Worm (Caenorhabditis elegans) whole organism, mixed stage, embryonic: ENCODE data around the gene C06E7.4.
A peak's percentile ranks its signal among the peaks of the same experiment; 100 is the strongest.

ENCODE experiments used
- M03D4.4 ChIP-seq: sonication (generic microtip); optimal IDR thresholded peaks from 2 replicates; lab custom pipeline; 2017; ENCODE audit warnings: mild to moderate bottlenecking, missing genetic modification characterization, missing compliant biosample characterization
- bed-3 ChIP-seq: fragments of 200-800 bp; sonication (Bioruptor generic); optimal IDR thresholded peaks from 3 replicates; lab custom pipeline; 2018; ENCODE audit warnings: mild to moderate bottlenecking, missing genetic modification characterization, moderate library complexity, missing compliant biosample characterization
- blmp-1 ChIP-seq: fragments of 150-350 bp; optimal IDR thresholded peaks from 2 replicates; lab custom pipeline; 2014; ENCODE audit warnings: missing biosample characterization, missing genetic modification characterization
- ceh-39 ChIP-seq: fragments of 150-350 bp; optimal IDR thresholded peaks from 2 replicates; lab custom pipeline; 2014; ENCODE audit warnings: missing biosample characterization, missing genetic modification characterization
- ceh-43 ChIP-seq: fragments of 200-800 bp; sonication (Bioruptor generic); optimal IDR thresholded peaks from 2 replicates; lab custom pipeline; 2018; ENCODE audit warnings: mild to moderate bottlenecking, missing genetic modification characterization, moderate library complexity, missing compliant biosample characterization
- ceh-83 ChIP-seq: fragments of 200-800 bp; sonication (Bioruptor generic); optimal IDR thresholded peaks from 2 replicates; lab custom pipeline; 2018; ENCODE audit warnings: mild to moderate bottlenecking, missing genetic modification characterization, missing compliant biosample characterization
- ces-1 ChIP-seq: fragments of 150-350 bp; optimal IDR thresholded peaks from 2 replicates; lab custom pipeline; 2014; ENCODE audit warnings: missing biosample characterization, missing genetic modification reagents, missing genetic modification characterization
- cnd-1 ChIP-seq: fragments of 200-800 bp; sonication (Bioruptor generic); optimal IDR thresholded peaks from 2 replicates; lab custom pipeline; 2018; ENCODE audit warnings: mild to moderate bottlenecking, missing genetic modification characterization, missing compliant biosample characterization
- drap-1 ChIP-seq: fragments of 200-800 bp; sonication (Bioruptor generic); optimal IDR thresholded peaks from 3 replicates; lab custom pipeline; 2018; ENCODE audit warnings: mild to moderate bottlenecking, missing genetic modification characterization, missing compliant biosample characterization
- elt-1 ChIP-seq: sonication (generic microtip); optimal IDR thresholded peaks from 2 replicates; lab custom pipeline; 2017; ENCODE audit warnings: missing genetic modification characterization, mild to moderate bottlenecking, missing compliant biosample characterization, antibody characterized with exemption, moderate library complexity, borderline replicate concordance; ENCODE audit not compliant: insufficient read depth
- elt-3 ChIP-seq: fragments of 150-350 bp; optimal IDR thresholded peaks from 2 replicates; lab custom pipeline; 2014; ENCODE audit warnings: missing biosample characterization, missing genetic modification characterization
- flh-1 ChIP-seq: fragments of 200-800 bp; sonication (Bioruptor generic); optimal IDR thresholded peaks from 2 replicates; lab custom pipeline; 2018; ENCODE audit warnings: mild to moderate bottlenecking, missing genetic modification characterization, moderate library complexity, missing compliant biosample characterization
- ham-2 ChIP-seq: fragments of 200-800 bp; sonication (Bioruptor generic); optimal IDR thresholded peaks from 2 replicates; lab custom pipeline; 2018; ENCODE audit warnings: mild to moderate bottlenecking, missing genetic modification characterization, missing compliant biosample characterization
- hlh-1 ChIP-seq: fragments of 150-350 bp; optimal IDR thresholded peaks from 2 replicates; lab custom pipeline; 2014; ENCODE audit warnings: missing biosample characterization, missing genetic modification reagents, missing genetic modification characterization
- lin-13 ChIP-seq: fragments of 150-350 bp; optimal IDR thresholded peaks from 2 replicates; lab custom pipeline; 2014; ENCODE audit warnings: missing biosample characterization, missing genetic modification characterization
- lin-32 ChIP-seq: fragments of 200-800 bp; sonication (Bioruptor generic); optimal IDR thresholded peaks from 2 replicates; lab custom pipeline; 2018; ENCODE audit warnings: mild to moderate bottlenecking, missing genetic modification characterization, missing compliant biosample characterization
- lsy-2 ChIP-seq: fragments of 150-350 bp; optimal IDR thresholded peaks from 2 replicates; lab custom pipeline; 2014; ENCODE audit warnings: missing biosample characterization, missing genetic modification characterization
- mab-5 ChIP-seq: fragments of 150-350 bp; optimal IDR thresholded peaks from 2 replicates; lab custom pipeline; 2014; ENCODE audit warnings: missing biosample characterization, missing genetic modification characterization
- mep-1 ChIP-seq: fragments of 150-350 bp; optimal IDR thresholded peaks from 2 replicates; lab custom pipeline; 2017; ENCODE audit warnings: missing biosample characterization, missing genetic modification reagents, missing genetic modification characterization, inconsistent platforms
- nhr-12 ChIP-seq: fragments of 150-350 bp; optimal IDR thresholded peaks from 2 replicates; lab custom pipeline; 2014; ENCODE audit warnings: missing biosample characterization, missing genetic modification characterization
- nhr-2 ChIP-seq: fragments of 150-350 bp; optimal IDR thresholded peaks from 2 replicates; lab custom pipeline; 2014; ENCODE audit warnings: missing biosample characterization, missing genetic modification characterization
- nhr-237 ChIP-seq: fragments of 150-350 bp; optimal IDR thresholded peaks from 2 replicates; lab custom pipeline; 2014; ENCODE audit warnings: missing biosample characterization, missing genetic modification characterization
- nhr-28 ChIP-seq: fragments of 150-350 bp; optimal IDR thresholded peaks from 2 replicates; lab custom pipeline; 2014; ENCODE audit warnings: missing biosample characterization, missing genetic modification characterization
- nhr-76 ChIP-seq: sonication (generic microtip); optimal IDR thresholded peaks from 2 replicates; lab custom pipeline; 2017; ENCODE audit warnings: missing biosample characterization, missing genetic modification characterization
- pha-4 ChIP-seq: fragments of 150-350 bp; optimal IDR thresholded peaks from 2 replicates; lab custom pipeline; 2018; ENCODE audit warnings: missing biosample characterization, missing genetic modification reagents, missing genetic modification characterization
- sem-2 ChIP-seq: fragments of 200-800 bp; sonication (Bioruptor generic); optimal IDR thresholded peaks from 2 replicates; lab custom pipeline; 2018; ENCODE audit warnings: mild to moderate bottlenecking, missing genetic modification characterization, missing compliant biosample characterization
- snpc-4 ChIP-seq: fragments of 150-350 bp; optimal IDR thresholded peaks from 2 replicates; lab custom pipeline; 2014; ENCODE audit warnings: missing biosample characterization, missing genetic modification characterization
- sptf-1 ChIP-seq: sonication (generic microtip); optimal IDR thresholded peaks from 2 replicates; lab custom pipeline; 2017; ENCODE audit warnings: mild to moderate bottlenecking, missing genetic modification characterization, moderate library complexity, missing compliant biosample characterization
- tbx-8 ChIP-seq: fragments of 200-800 bp; sonication (Bioruptor generic); optimal IDR thresholded peaks from 2 replicates; lab custom pipeline; 2018; ENCODE audit warnings: mild to moderate bottlenecking, missing genetic modification characterization, moderate library complexity, missing compliant biosample characterization
- unc-120 ChIP-seq: sonication (generic microtip); optimal IDR thresholded peaks from 2 replicates; lab custom pipeline; 2017; ENCODE audit warnings: missing genetic modification characterization, missing compliant biosample characterization; ENCODE audit not compliant: poor library complexity, severe bottlenecking
- unc-39 ChIP-seq: fragments of 150-350 bp; optimal IDR thresholded peaks from 2 replicates; lab custom pipeline; 2014; ENCODE audit warnings: missing biosample characterization, missing genetic modification characterization
- unc-62 ChIP-seq: fragments of 150-350 bp; optimal IDR thresholded peaks from 2 replicates; lab custom pipeline; 2014; ENCODE audit warnings: missing biosample characterization, missing genetic modification reagents, missing genetic modification characterization
- zip-8 ChIP-seq: fragments of 150-350 bp; optimal IDR thresholded peaks from 2 replicates; lab custom pipeline; 2014; ENCODE audit warnings: missing biosample characterization, missing genetic modification characterization
- ztf-11 ChIP-seq: fragments of 150-350 bp; optimal IDR thresholded peaks from 2 replicates; lab custom pipeline; 2014; ENCODE audit warnings: missing biosample characterization, missing genetic modification characterization

Gene C06E7.4

ce11 chrIV:5873825-5874224, 14.0 kb upstream of the C06E7.4 start, which contains the start of gene srv-19:
TSS of gene srv-19 (minus strand) at chrIV:5873925.
- no peak for TF ChIP-seq drap-1 (GFP tag; lab: Kevin White, UChicago)
- no peak for TF ChIP-seq ces-1
- no peak for TF ChIP-seq bed-3
- no peak for TF ChIP-seq nhr-12
- TF ChIP-seq zip-8 (tag; lab: Kevin White, UChicago): no peak
- no peak for TF ChIP-seq unc-39 (tag; lab: Kevin White, UChicago)
- TF ChIP-seq snpc-4 (tag; lab: Kevin White, UChicago): no peak
- no peak for TF ChIP-seq lsy-2 (tag; lab: Kevin White, UChicago)

- TF ChIP-seq cnd-1 (tag; lab: Kevin White, UChicago): no peak
- no peak for TF ChIP-seq zip-8 (tag; lab: Kevin White, UChicago)
- no peak for TF ChIP-seq nhr-76 (tag; lab: Kevin White, UChicago)
- TF ChIP-seq ceh-39: no peak
- no peak for TF ChIP-seq flh-1
- TF ChIP-seq ceh-83: no peak
- no peak for TF ChIP-seq lin-13
- TF ChIP-seq ztf-11 (tag; lab: Kevin White, UChicago): no peak
- TF ChIP-seq elt-1 (tag; lab: Kevin White, UChicago): no peak
- no peak for TF ChIP-seq drap-1 (GFP tag; lab: Kevin White, UChicago)
- TF ChIP-seq blmp-1: no peak
These were observed 10.3 kb upstream of the C06E7.4 start, which contains the start of gene srv-17 for ce11 chrIV:5870072-5870471. TSS of gene srv-17 (minus strand) at chrIV:5870172.

- no peak for TF ChIP-seq ham-2 (GFP tag; lab: Kevin White, UChicago)
- TF ChIP-seq sptf-1: no peak
- TF ChIP-seq lsy-2 (tag; lab: Kevin White, UChicago): no peak
- no peak for TF ChIP-seq zip-8 (tag; lab: Kevin White, UChicago)
- no peak for TF ChIP-seq lin-32
- TF ChIP-seq unc-62 (GFP tag; lab: Kevin White, UChicago): no peak
- no peak for TF ChIP-seq nhr-12
These were observed 9.6 kb upstream of the C06E7.4 start for ce11 chrIV:5869354-5869753.

- no peak for TF ChIP-seq bed-3
- TF ChIP-seq sptf-1: no peak
- TF ChIP-seq blmp-1: no peak
- no peak for TF ChIP-seq zip-8 (tag; lab: Kevin White, UChicago)
- TF ChIP-seq nhr-237 (tag; lab: Kevin White, UChicago): no peak
- TF ChIP-seq elt-1 (tag; lab: Kevin White, UChicago): no peak
- TF ChIP-seq nhr-28: no peak
- no peak for TF ChIP-seq ztf-11 (tag; lab: Kevin White, UChicago)
- no peak for TF ChIP-seq mep-1
- no peak for TF ChIP-seq sem-2 (GFP tag; lab: Kevin White, UChicago)
These were observed 7.4 kb upstream of the C06E7.4 start, which contains the start of gene C06E7.88 for ce11 chrIV:5867189-5867588. TSS of gene C06E7.88 (minus strand) at chrIV:5867289.

- no peak for TF ChIP-seq snpc-4 (tag; lab: Kevin White, UChicago)
- TF ChIP-seq zip-8 (tag; lab: Kevin White, UChicago): no peak
- TF ChIP-seq ham-2 (GFP tag; lab: Kevin White, UChicago): no peak
- TF ChIP-seq lsy-2 (tag; lab: Kevin White, UChicago): no peak
- no peak for TF ChIP-seq nhr-2 (tag; lab: Kevin White, UChicago)
- TF ChIP-seq nhr-76 (tag; lab: Kevin White, UChicago): no peak
- TF ChIP-seq tbx-8 (GFP tag; lab: Kevin White, UChicago): no peak
- no peak for TF ChIP-seq hlh-1
- no peak for TF ChIP-seq ceh-83
- TF ChIP-seq pha-4 (tag; lab: Kevin White, UChicago): no peak
These were observed 6.0 kb upstream of the C06E7.4 start, which contains the start of gene spe-27 for ce11 chrIV:5865818-5866217. TSS of gene spe-27 (minus strand) at chrIV:5865918.

- TF ChIP-seq unc-62 (GFP tag; lab: Kevin White, UChicago): no peak
- TF ChIP-seq zip-8 (tag; lab: Kevin White, UChicago): no peak
- peak; percentile 52 for TF ChIP-seq ztf-11 (tag; lab: Kevin White, UChicago)
- TF ChIP-seq nhr-2 (tag; lab: Kevin White, UChicago): no peak
- no peak for TF ChIP-seq ces-1
- peak; percentile 69 for TF ChIP-seq lin-32
- peak; percentile 73 for TF ChIP-seq ham-2 (GFP tag; lab: Kevin White, UChicago)
- no peak for TF ChIP-seq ceh-83
- TF ChIP-seq lsy-2 (tag; lab: Kevin White, UChicago): no peak
- TF ChIP-seq bed-3: no peak
- TF ChIP-seq unc-39 (tag; lab: Kevin White, UChicago): no peak
- TF ChIP-seq nhr-237 (tag; lab: Kevin White, UChicago): no peak
- TF ChIP-seq ceh-43 (GFP tag; lab: Kevin White, UChicago): no peak
- TF ChIP-seq ceh-39: no peak
- no peak for TF ChIP-seq hlh-1
- no peak for TF ChIP-seq unc-120 (tag; lab: Kevin White, UChicago)
- no peak for TF ChIP-seq snpc-4 (tag; lab: Kevin White, UChicago)
- TF ChIP-seq elt-1 (tag; lab: Kevin White, UChicago): no peak
- TF ChIP-seq mab-5 (tag; lab: Kevin White, UChicago): no peak
- no peak for TF ChIP-seq cnd-1 (tag; lab: Kevin White, UChicago)
- no peak for TF ChIP-seq flh-1
- no peak for TF ChIP-seq elt-3 (tag; lab: Kevin White, UChicago)
- TF ChIP-seq blmp-1: no peak
- peak; percentile 16 for TF ChIP-seq mep-1
- no peak for TF ChIP-seq sem-2 (GFP tag; lab: Kevin White, UChicago)
- no peak for TF ChIP-seq nhr-12
- no peak for TF ChIP-seq M03D4.4 (tag; lab: Kevin White, UChicago)
- TF ChIP-seq nhr-76 (tag; lab: Kevin White, UChicago): no peak
- TF ChIP-seq, all 35 proteins: peak for 4
These were observed 986 bp upstream of the C06E7.4 start for ce11 chrIV:5860762-5861161.
